Fruit fly (Drosophila melanogaster) whole organism, wandering third instar larva: ENCODE results near the gene Ir94e.
A peak's percentile ranks its signal among the peaks of the same experiment; 100 is the strongest.

Source experiments
- Abd-B ChIP-seq: fragments of >200 bp; optimal IDR thresholded peaks from 2 replicates; lab custom pipeline; 2017; ENCODE audit warnings: missing biosample characterization, missing genetic modification characterization
- CG32264 ChIP-seq: fragments of 200-800 bp; sonication (Bioruptor generic); optimal IDR thresholded peaks from 2 replicates; lab custom pipeline; 2016; ENCODE audit warnings: missing biosample characterization, missing genetic modification characterization
- CG9705 ChIP-seq: fragments of 200-800 bp; sonication (Bioruptor generic); optimal IDR thresholded peaks from 2 replicates; lab custom pipeline; 2018; ENCODE audit warnings: missing biosample characterization, mild to moderate bottlenecking, missing genetic modification characterization
- CrebA ChIP-seq: fragments of 200-800 bp; sonication (Bioruptor generic); optimal IDR thresholded peaks from 2 replicates; lab custom pipeline; 2016; ENCODE audit warnings: missing biosample characterization, mild to moderate bottlenecking, missing genetic modification characterization, borderline replicate concordance
- Dfd ChIP-seq: fragments of >200 bp; optimal IDR thresholded peaks from 2 replicates; lab custom pipeline; 2017; ENCODE audit warnings: missing biosample characterization, missing genetic modification characterization
- Dif ChIP-seq: fragments of 200-275, 200-300 bp; sonication (Bioruptor generic); optimal IDR thresholded peaks from 2 replicates; lab custom pipeline; 2018; ENCODE audit warnings: missing biosample characterization, missing genetic modification characterization; ENCODE audit not compliant: partially characterized antibody
- GATAd ChIP-seq: sonication (Bioruptor generic); optimal IDR thresholded peaks from 2 replicates; lab custom pipeline; 2016; ENCODE audit warnings: missing biosample characterization, missing genetic modification characterization
- HLH106 ChIP-seq: fragments of 200-800 bp; optimal IDR thresholded peaks from 3 replicates; lab custom pipeline; 2019; ENCODE audit warnings: missing biosample characterization, mild to moderate bottlenecking, missing genetic modification characterization, moderate library complexity
- Hnf4 ChIP-seq: fragments of 200-800 bp; sonication (Bioruptor generic); optimal IDR thresholded peaks from 2 replicates; lab custom pipeline; 2016; ENCODE audit warnings: missing biosample characterization, mild to moderate bottlenecking, missing genetic modification characterization
- Hr78 ChIP-seq: fragments of >200 bp; optimal IDR thresholded peaks from 2 replicates; lab custom pipeline; 2017; ENCODE audit warnings: missing biosample characterization, missing genetic modification characterization
- Hr83 ChIP-seq: fragments of 200-300 bp; sonication (Bioruptor generic); optimal IDR thresholded peaks from 2 replicates; lab custom pipeline; 2016; ENCODE audit warnings: missing biosample characterization, mild to moderate bottlenecking, missing genetic modification characterization, moderate library complexity; ENCODE audit not compliant: poor library complexity, severe bottlenecking
- Jra ChIP-seq: sonication (Bioruptor generic); optimal IDR thresholded peaks from 2 replicates; lab custom pipeline; 2016; ENCODE audit warnings: missing biosample characterization, missing genetic modification characterization
- Mio ChIP-seq: sonication (Bioruptor generic); optimal IDR thresholded peaks from 2 replicates; lab custom pipeline; 2016; ENCODE audit warnings: missing biosample characterization, missing genetic modification characterization
- Myc ChIP-seq: fragments of >200 bp; optimal IDR thresholded peaks from 2 replicates; lab custom pipeline; 2017
- N ChIP-seq: fragments of >200 bp; optimal IDR thresholded peaks from 2 replicates; lab custom pipeline; 2018; ENCODE audit warnings: missing biosample characterization, missing external identifiers, missing genetic modification characterization
- OdsH ChIP-seq: fragments of 200-800 bp; sonication (Bioruptor generic); optimal IDR thresholded peaks from 2 replicates; lab custom pipeline; 2016; ENCODE audit warnings: missing biosample characterization, mild to moderate bottlenecking, missing genetic modification characterization
- Rel ChIP-seq, 2 experiments: fragments of 200-800 bp; sonication (Bioruptor generic) in 1 of 2; optimal IDR thresholded peaks; 2 replicates in 1 of 2; 3 replicates in 1 of 2; lab custom pipeline; 2016 to 2019; ENCODE audit warnings: mild to moderate bottlenecking in 2 of 2, missing biosample characterization in 2 of 2, missing genetic modification characterization in 2 of 2, moderate library complexity in 1 of 2
- Sp1 ChIP-seq: fragments of 200-800 bp; sonication (Bioruptor generic); optimal IDR thresholded peaks from 3 replicates; lab custom pipeline; 2019; ENCODE audit warnings: missing biosample characterization, mild to moderate bottlenecking, missing genetic modification characterization, moderate library complexity
- Vsx2 ChIP-seq: fragments of 200-300, 225-300 bp; sonication (Bioruptor generic); optimal IDR thresholded peaks from 2 replicates; lab custom pipeline; 2018; ENCODE audit warnings: missing biosample characterization, missing genetic modification characterization; ENCODE audit not compliant: partially characterized antibody
- br ChIP-seq: fragments of 200-800 bp; sonication (Bioruptor generic); optimal IDR thresholded peaks from 2 replicates; lab custom pipeline; 2016; ENCODE audit warnings: missing biosample characterization, missing genetic modification characterization
- brk ChIP-seq: fragments of 200-800 bp; sonication (Bioruptor generic); optimal IDR thresholded peaks from 2 replicates; lab custom pipeline; 2016; ENCODE audit warnings: missing biosample characterization, mild to moderate bottlenecking, missing genetic modification characterization
- dl ChIP-seq, 2 experiments: fragments of 175-275, 200-275 bp in 1 of 2; fragments of 200-275 bp in 1 of 2; sonication (Bioruptor generic); optimal IDR thresholded peaks; lab custom pipeline; 2018; ENCODE audit warnings: mild to moderate bottlenecking in 2 of 2, missing biosample characterization in 2 of 2, missing genetic modification characterization in 2 of 2, moderate library complexity in 2 of 2; ENCODE audit not compliant: partially characterized antibody in 2 of 2, insufficient read depth in 1 of 2
- dmrt93B ChIP-seq: fragments of 200-800 bp; sonication (Bioruptor generic); optimal IDR thresholded peaks from 2 replicates; lab custom pipeline; 2018; ENCODE audit warnings: missing biosample characterization, mild to moderate bottlenecking, missing genetic modification characterization
- dsf ChIP-seq: sonication (Bioruptor generic); optimal IDR thresholded peaks from 2 replicates; lab custom pipeline; 2016; ENCODE audit warnings: missing biosample characterization, missing genetic modification characterization, borderline replicate concordance
- ey ChIP-seq: fragments of 200-800 bp; sonication (Bioruptor generic); optimal IDR thresholded peaks from 2 replicates; lab custom pipeline; 2016; ENCODE audit warnings: missing biosample characterization, missing genetic modification characterization
- foxo ChIP-seq, 2 experiments: fragments of 200-800 bp; sonication (Bioruptor generic); optimal IDR thresholded peaks; 2 replicates in 1 of 2; 3 replicates in 1 of 2; lab custom pipeline; 2016 to 2017; ENCODE audit warnings: missing biosample characterization in 2 of 2, missing genetic modification characterization in 2 of 2
- fru ChIP-seq: fragments of 200-800 bp; sonication (Bioruptor generic); optimal IDR thresholded peaks from 3 replicates; lab custom pipeline; 2016; ENCODE audit warnings: missing biosample characterization, mild to moderate bottlenecking, missing genetic modification characterization
- h ChIP-seq: fragments of 200-800 bp; sonication (Bioruptor generic); optimal IDR thresholded peaks from 3 replicates; lab custom pipeline; 2016; ENCODE audit warnings: missing biosample characterization, mild to moderate bottlenecking, missing genetic modification characterization
- jim ChIP-seq: fragments of 175-275, 200-325 bp; sonication (Bioruptor generic); optimal IDR thresholded peaks from 2 replicates; lab custom pipeline; 2016; ENCODE audit warnings: missing biosample characterization, mild to moderate bottlenecking, missing genetic modification characterization
- lola ChIP-seq: fragments of >200 bp; optimal IDR thresholded peaks from 2 replicates; lab custom pipeline; 2017; ENCODE audit warnings: missing biosample characterization, missing genetic modification characterization
- pan ChIP-seq: fragments of >200 bp; optimal IDR thresholded peaks from 2 replicates; lab custom pipeline; 2017
- psq ChIP-seq: fragments of 200-800 bp; sonication (Bioruptor generic); optimal IDR thresholded peaks from 3 replicates; lab custom pipeline; 2017; ENCODE audit warnings: missing biosample characterization, mild to moderate bottlenecking, missing genetic modification characterization, moderate library complexity
- rgr ChIP-seq: fragments of 200-800 bp; sonication (Bioruptor generic); optimal IDR thresholded peaks from 3 replicates; lab custom pipeline; 2016; ENCODE audit warnings: missing biosample characterization, mild to moderate bottlenecking, missing genetic modification characterization
- sage ChIP-seq: fragments of 200-800 bp; sonication (Bioruptor generic); optimal IDR thresholded peaks from 2 replicates; lab custom pipeline; 2016; ENCODE audit warnings: missing biosample characterization, mild to moderate bottlenecking, missing genetic modification characterization
- sv ChIP-seq: fragments of 200-800 bp; sonication (Bioruptor generic); optimal IDR thresholded peaks from 3 replicates; lab custom pipeline; 2016; ENCODE audit warnings: missing biosample characterization, missing genetic modification characterization
- tai ChIP-seq: sonication (Bioruptor generic); optimal IDR thresholded peaks from 2 replicates; lab custom pipeline; 2016; ENCODE audit warnings: missing biosample characterization, missing genetic modification characterization
- usp ChIP-seq: fragments of >200 bp; optimal IDR thresholded peaks from 2 replicates; lab custom pipeline; 2017; ENCODE audit warnings: missing biosample characterization, missing genetic modification characterization
- woc ChIP-seq: sonication (Bioruptor generic); optimal IDR thresholded peaks from 2 replicates; lab custom pipeline; 2016; ENCODE audit warnings: missing biosample characterization, mild to moderate bottlenecking, missing genetic modification characterization

Ir94e gene

dm6 chr3R:23360356-23360755, 45.0 kb upstream of the Ir94e start:
- no peak for TF ChIP-seq sv (GFP tag; lab: Kevin White, UChicago)
- no peak for TF ChIP-seq dmrt93B
- TF ChIP-seq psq, result no peak
- no peak for TF ChIP-seq fru (GFP tag; lab: Kevin White, UChicago)
- TF ChIP-seq HLH106 (tag; lab: Kevin White, UChicago), result no peak
- TF ChIP-seq CrebA, result no peak
- TF ChIP-seq br, result no peak
- TF ChIP-seq Mio, result no peak
- no peak for TF ChIP-seq Dif
- no peak for TF ChIP-seq usp
- TF ChIP-seq dl (GFP tag; optimal IDR thresholded peaks at IDR 0.05; lab: Kevin White, UChicago; ENCODE audit: insufficient read depth in 1 of 2, partially characterized antibody in 2 of 2), result no peak
- TF ChIP-seq h (GFP tag; lab: Kevin White, UChicago), result no peak
- TF ChIP-seq lola (GFP tag; lab: Kevin White, UChicago), result no peak
- no peak for TF ChIP-seq jim (GFP tag; lab: Kevin White, UChicago)
- no peak for TF ChIP-seq Hr78
- TF ChIP-seq foxo (GFP tag; optimal IDR thresholded peaks at IDR 0.05; lab: Kevin White, UChicago), result no peak
- TF ChIP-seq ey (GFP tag; lab: Kevin White, UChicago), result no peak

dm6 chr3R:23363515-23364124, 41.7 kb upstream of the Ir94e start, which contains the start of gene CG4408:
TSS of gene CG4408 (minus strand) at chr3R:23363574.
- TF ChIP-seq h (GFP tag; lab: Kevin White, UChicago) (peak; percentile 52), Sp1 (peak; percentile 90), Dfd (GFP tag; lab: Kevin White, UChicago) (no peak), lola (GFP tag; lab: Kevin White, UChicago) (no peak), CG32264 (GFP tag; lab: Kevin White, UChicago) (no peak), Mio (peak; percentile 1), pan (peak; percentile 72), dsf (GFP tag; lab: Kevin White, UChicago) (peak; percentile 55), dmrt93B (peak; percentile 80), br (peak; percentile 93), dl (GFP tag; optimal IDR thresholded peaks at IDR 0.05; lab: Kevin White, UChicago; ENCODE audit: insufficient read depth in 1 of 2, partially characterized antibody in 2 of 2) (no peak), CG9705 (GFP tag; lab: Kevin White, UChicago) (peak; percentile 90), foxo (GFP tag; optimal IDR thresholded peaks at IDR 0.05; lab: Kevin White, UChicago) (peak in 1 of 2 experiments; percentile 93), GATAd (GFP tag; lab: Kevin White, UChicago) (peak; percentile 52), sv (GFP tag; lab: Kevin White, UChicago) (peak; percentile 14), psq (peak; percentile 86), tai (GFP tag; lab: Kevin White, UChicago) (no peak), Hr83 (no peak), Hr78 (no peak), woc (GFP tag; lab: Kevin White, UChicago) (peak; percentile 86), Rel (GFP tag; optimal IDR thresholded peaks at IDR 0.05; lab: Kevin White, UChicago) (no peak), Rel (tag; optimal IDR thresholded peaks at IDR 0.05; lab: Kevin White, UChicago) (peak; percentile 68), Dif (no peak), CrebA (no peak), rgr (peak; percentile 90), Hnf4 (GFP tag; lab: Kevin White, UChicago) (peak; percentile 94), HLH106 (tag; lab: Kevin White, UChicago) (peak; percentile 93), Vsx2 (GFP tag; lab: Kevin White, UChicago) (no peak), OdsH (peak; percentile 93), Myc (lab: Kevin White, UChicago) (no peak), jim (GFP tag; lab: Kevin White, UChicago) (no peak), N (no peak), sage (GFP tag; lab: Kevin White, UChicago) (peak; percentile 75), brk (GFP tag; lab: Kevin White, UChicago) (peak; percentile 84), fru (GFP tag; lab: Kevin White, UChicago) (peak; percentile 91), Jra (GFP tag; lab: Kevin White, UChicago) (peak; percentile 83), ey (GFP tag; lab: Kevin White, UChicago) (peak; percentile 95), usp (no peak), Abd-B (GFP tag; lab: Kevin White, UChicago) (no peak)
